Fruit fly (Drosophila melanogaster): ENCODE data around the gene fz2.
A peak's percentile ranks its signal among the peaks of the same experiment; 100 is the strongest.

fz2 gene

dm6 chr3L:19092125-19093058 lies 142.8 kb downstream of the fz2 start, which contains the start of gene MESR6 (continued):
- TF ChIP-seq sug (tag; optimal IDR thresholded peaks at IDR 0.05) (peak; percentile 34), NFAT (GFP tag; IDR thresholded peaks at IDR 0.05) (no peak), CG6175 (GFP tag; IDR thresholded peaks at IDR 0.05) (no peak), CG13894 (tag; optimal IDR thresholded peaks at IDR 0.05) (peak; percentile 37), chif (GFP tag; optimal IDR thresholded peaks at IDR 0.05) (peak in 1 of 2 experiments; percentile 2), CG1603 (tag; optimal IDR thresholded peaks at IDR 0.05) (peak; percentile 74), abd-A (tag; optimal IDR thresholded peaks at IDR 0.05) (no peak), Med (GFP tag) (peak; percentile 71), CoRest (tag; optimal IDR thresholded peaks at IDR 0.05) (peak; percentile 47), Atf-2 (GFP tag; optimal IDR thresholded peaks at IDR 0.05) (no peak), chinmo (GFP tag; IDR thresholded peaks at IDR 0.05; ENCODE audit: partially characterized antibody) (0 out of 4 replicates have a peak, but pooled peaks have one; percentile 14), CG17361 (GFP tag; IDR thresholded peaks at IDR 0.05) (peak; percentile 60; the same call in 2 of the 3 replicates), Deaf1 (tag; optimal IDR thresholded peaks at IDR 0.05) (peak; percentile 20), CG11456 (GFP tag; IDR thresholded peaks at IDR 0.05) (0 out of 3 replicates have a peak, but pooled peaks have one; percentile 65), insv (GFP tag; optimal IDR thresholded peaks at IDR 0.05) (peak in 1 of 2 experiments; percentile 24), Dbx (GFP tag; IDR thresholded peaks at IDR 0.05) (no peak), CG31224 (GFP tag; IDR thresholded peaks at IDR 0.05) (no peak), bsh (GFP tag; optimal IDR thresholded peaks at IDR 0.05) (no peak), kah (GFP tag; optimal IDR thresholded peaks at IDR 0.05) (no peak), sens (GFP tag) (peak; percentile 23), tx (GFP tag; optimal IDR thresholded peaks at IDR 0.05) (no peak), usp (GFP tag; optimal IDR thresholded peaks at IDR 0.05) (no peak), yki (optimal IDR thresholded peaks at IDR 0.05) (no peak), nerfin-1 (tag; optimal IDR thresholded peaks at IDR 0.05) (no peak), Pdp1 (GFP tag; optimal IDR thresholded peaks at IDR 0.05) (peak in 1 of 2 experiments; percentile 28), CG17186 (GFP tag; optimal IDR thresholded peaks at IDR 0.05) (no peak), ems (GFP tag; optimal IDR thresholded peaks at IDR 0.05) (no peak), CG16779 (GFP tag; IDR thresholded peaks at IDR 0.05) (no peak), MBD-R2 (GFP tag; IDR thresholded peaks at IDR 0.05) (peak; percentile 93), Bdp1 (GFP tag; optimal IDR thresholded peaks at IDR 0.05) (no peak), CG4404 (GFP tag; IDR thresholded peaks at IDR 0.05) (no peak), CG32767 (GFP tag; IDR thresholded peaks at IDR 0.05) (0 out of 2 replicates have a peak, but pooled peaks have one; percentile 44), CG1602 (GFP tag; optimal IDR thresholded peaks at IDR 0.05) (no peak), CG18764 (GFP tag; optimal IDR thresholded peaks at IDR 0.05) (no peak), CG32772 (GFP tag; IDR thresholded peaks at IDR 0.05) (no peak), slbo (GFP tag; IDR thresholded peaks at IDR 0.05) (peak; percentile 19; the same call in 1 of the 2 replicates), nmo (GFP tag; optimal IDR thresholded peaks at IDR 0.05) (peak; percentile 56), CG12769 (tag; optimal IDR thresholded peaks at IDR 0.05) (peak; percentile 8), kay (GFP tag; optimal IDR thresholded peaks at IDR 0.05) (no peak), ara (GFP tag; IDR thresholded peaks at IDR 0.05) (no peak), Hr78 (GFP tag; optimal IDR thresholded peaks at IDR 0.05) (no peak), CG7987 (GFP tag; optimal IDR thresholded peaks at IDR 0.05) (peak; percentile 5), CG2120 (GFP tag; optimal IDR thresholded peaks at IDR 0.05) (peak; percentile 14), CG14441 (GFP tag; IDR thresholded peaks at IDR 0.05) (no peak), peb (GFP tag; IDR thresholded peaks at IDR 0.05) (no peak), Vsx1 (GFP tag; optimal IDR thresholded peaks at IDR 0.05) (no peak), CG10462 (GFP tag; optimal IDR thresholded peaks at IDR 0.05) (no peak), CG7357 (GFP tag; IDR thresholded peaks at IDR 0.05) (no peak), TFAM (GFP tag; optimal IDR thresholded peaks at IDR 0.05) (no peak)
